Worm (Caenorhabditis elegans) whole organism, L1 larva: ENCODE measurements around the gene cdc-48.1.

Experiments used
- C04F5.9 ChIP-seq: sonication (generic microtip); optimal IDR thresholded peaks from 2 replicates; lab custom pipeline; 2016; ENCODE audit warnings: missing genetic modification characterization, missing compliant biosample characterization
- C16A3.4 ChIP-seq: fragments of 150-350 bp; optimal IDR thresholded peaks from 2 replicates; lab custom pipeline; 2014; ENCODE audit warnings: missing biosample characterization, missing genetic modification characterization
- C34B4.2 ChIP-seq: sonication (generic microtip); optimal IDR thresholded peaks from 2 replicates; lab custom pipeline; 2017; ENCODE audit warnings: mild to moderate bottlenecking, missing genetic modification characterization, missing compliant biosample characterization
- alr-1 ChIP-seq: fragments of 200-800 bp; sonication (Bioruptor generic); optimal IDR thresholded peaks from 2 replicates; lab custom pipeline; 2018; ENCODE audit warnings: borderline replicate concordance, mild to moderate bottlenecking, missing genetic modification characterization, missing compliant biosample characterization
- aly-2 ChIP-seq: fragments of 150-350 bp; optimal IDR thresholded peaks from 2 replicates; lab custom pipeline; 2014; ENCODE audit warnings: missing biosample characterization, missing genetic modification characterization
- ama-1 ChIP-seq: fragments of 150-350 bp; optimal IDR thresholded peaks from 2 replicates; lab custom pipeline; 2014
- ceh-63 ChIP-seq: fragments of 200-800 bp; sonication (Bioruptor generic); optimal IDR thresholded peaks from 2 replicates; lab custom pipeline; 2018; ENCODE audit warnings: mild to moderate bottlenecking, missing genetic modification characterization, missing compliant biosample characterization
- ceh-82 ChIP-seq, 3 experiments: fragments of 150-350 bp in 1 of 3; sonication (generic microtip) in 2 of 3; optimal IDR thresholded peaks; 2 replicates each; lab custom pipeline; 2014 to 2017; ENCODE audit warnings: missing biosample characterization in 3 of 3, missing genetic modification characterization in 3 of 3
- ceh-90 ChIP-seq: sonication (generic microtip); optimal IDR thresholded peaks from 2 replicates; lab custom pipeline; 2016; ENCODE audit warnings: missing genetic modification characterization, missing compliant biosample characterization
- dsc-1 ChIP-seq: sonication (generic microtip); optimal IDR thresholded peaks from 2 replicates; lab custom pipeline; 2016; ENCODE audit warnings: mild to moderate bottlenecking, missing genetic modification characterization, missing compliant biosample characterization
- efl-1 ChIP-seq, 4 experiments: fragments of 150-350 bp; optimal IDR thresholded peaks in 3 of 4; peaks in 1 of 4; 1 replicate in 1 of 4; 2 replicates in 3 of 4; lab custom pipeline; 2014; ENCODE audit warnings: missing biosample characterization in 2 of 4, missing genetic modification characterization in 2 of 4, missing genetic modification reagents in 2 of 4
- egl-13 ChIP-seq: sonication (generic microtip); optimal IDR thresholded peaks from 2 replicates; lab custom pipeline; 2016; ENCODE audit warnings: missing genotype, missing genetic modification reagents, missing genetic modification characterization, missing compliant biosample characterization
- egl-27 ChIP-seq, 2 experiments: fragments of 150-350 bp in 1 of 2; sonication (generic microtip); optimal IDR thresholded peaks; 3 replicates each; lab custom pipeline; 2017 to 2018; ENCODE audit warnings: missing biosample characterization in 2 of 2, missing genetic modification characterization in 2 of 2, missing genetic modification reagents in 2 of 2
- elt-2 ChIP-seq: sonication (generic microtip); optimal IDR thresholded peaks from 2 replicates; lab custom pipeline; 2016; ENCODE audit warnings: missing genetic modification characterization, mild to moderate bottlenecking, inconsistent platforms, missing compliant biosample characterization, missing genetic modification reagents
- elt-3 ChIP-seq, 6 experiments: fragments of 150-350 bp in 1 of 6; sonication (generic microtip); optimal IDR thresholded peaks; 2 replicates each; lab custom pipeline; 2017 to 2018; ENCODE audit warnings: missing biosample characterization in 6 of 6, missing genetic modification characterization in 6 of 6, inconsistent platforms in 1 of 6
- fkh-10 ChIP-seq: sonication (generic microtip); optimal IDR thresholded peaks from 2 replicates; lab custom pipeline; 2017; ENCODE audit warnings: missing biosample characterization, missing genetic modification reagents, missing genetic modification characterization
- fkh-8 ChIP-seq: sonication (generic microtip); optimal IDR thresholded peaks from 2 replicates; lab custom pipeline; 2016; ENCODE audit warnings: mild to moderate bottlenecking, missing genetic modification characterization, missing compliant biosample characterization
- grh-1 ChIP-seq: fragments of 200-800 bp; sonication (Bioruptor generic); IDR thresholded peaks from 2 replicates; pipeline ENCODE4 v1.3.6; 2022; ENCODE audit warnings: missing genetic modification reagents, missing genetic modification characterization, missing compliant biosample characterization
- hlh-4 ChIP-seq: sonication (generic microtip); optimal IDR thresholded peaks from 2 replicates; lab custom pipeline; 2016; ENCODE audit warnings: mild to moderate bottlenecking, missing genetic modification characterization, missing compliant biosample characterization
- lin-13 ChIP-seq: fragments of 150-350 bp; optimal IDR thresholded peaks from 2 replicates; lab custom pipeline; 2014; ENCODE audit warnings: missing biosample characterization, missing genetic modification reagents, missing genetic modification characterization
- lin-14 ChIP-seq: fragments of 200-800 bp; sonication (Bioruptor generic); optimal IDR thresholded peaks from 2 replicates; lab custom pipeline; 2018; ENCODE audit warnings: mild to moderate bottlenecking, missing genetic modification characterization, moderate library complexity, missing compliant biosample characterization
- lin-15B ChIP-seq: fragments of 150-350 bp; sonication (generic microtip); optimal IDR thresholded peaks from 3 replicates; lab custom pipeline; 2014; ENCODE audit warnings: missing biosample characterization, missing genetic modification characterization
- lin-39 ChIP-seq: fragments of 150-350 bp; optimal IDR thresholded peaks from 2 replicates; lab custom pipeline; 2014; ENCODE audit warnings: missing biosample characterization, missing genetic modification reagents, missing genetic modification characterization
- lir-3 ChIP-seq: sonication (generic microtip); optimal IDR thresholded peaks from 2 replicates; lab custom pipeline; 2016; ENCODE audit warnings: mild to moderate bottlenecking, missing genetic modification characterization, moderate library complexity, missing compliant biosample characterization; ENCODE audit not compliant: poor library complexity
- lsy-2 ChIP-seq, 2 experiments: fragments of 150-350 bp; optimal IDR thresholded peaks; 2 replicates each; lab custom pipeline; 2014; ENCODE audit warnings: missing biosample characterization in 2 of 2, missing genetic modification characterization in 2 of 2
- mdl-1 ChIP-seq, 2 experiments: fragments of 150-350 bp; optimal IDR thresholded peaks; 2 replicates each; lab custom pipeline; 2014 to 2017; ENCODE audit warnings: missing biosample characterization in 2 of 2, missing genetic modification characterization in 2 of 2, inconsistent platforms in 1 of 2
- nhr-11 ChIP-seq: fragments of 150-350 bp; optimal IDR thresholded peaks from 2 replicates; lab custom pipeline; 2014; ENCODE audit warnings: missing biosample characterization, missing genetic modification characterization
- nhr-12 ChIP-seq: sonication (generic microtip); optimal IDR thresholded peaks from 2 replicates; lab custom pipeline; 2017; ENCODE audit warnings: missing biosample characterization, missing genetic modification characterization
- nhr-19 ChIP-seq: fragments of 200-800 bp; sonication (Bioruptor generic); conservative IDR thresholded peaks from 2 replicates; pipeline ENCODE4 v1.3.6; 2022; ENCODE audit warnings: missing genetic modification characterization, missing compliant biosample characterization
- nhr-20 ChIP-seq: sonication (generic microtip); optimal IDR thresholded peaks from 2 replicates; lab custom pipeline; 2016; ENCODE audit warnings: mild to moderate bottlenecking, missing genetic modification characterization, missing compliant biosample characterization
- nhr-237 ChIP-seq: fragments of 150-350 bp; optimal IDR thresholded peaks from 2 replicates; lab custom pipeline; 2014; ENCODE audit warnings: missing biosample characterization, missing genetic modification characterization
- nhr-28 ChIP-seq: fragments of 150-350 bp; optimal IDR thresholded peaks from 2 replicates; lab custom pipeline; 2014; ENCODE audit warnings: missing biosample characterization, missing genetic modification characterization
- nhr-47 ChIP-seq: sonication (generic microtip); optimal IDR thresholded peaks from 2 replicates; lab custom pipeline; 2016; ENCODE audit warnings: mild to moderate bottlenecking, missing genetic modification characterization, moderate library complexity, missing compliant biosample characterization
- nhr-71 ChIP-seq: sonication (generic microtip); optimal IDR thresholded peaks from 2 replicates; lab custom pipeline; 2016; ENCODE audit warnings: mild to moderate bottlenecking, missing genetic modification characterization, moderate library complexity, missing compliant biosample characterization
- nhr-76 ChIP-seq: sonication (generic microtip); optimal IDR thresholded peaks from 2 replicates; lab custom pipeline; 2017; ENCODE audit warnings: missing biosample characterization, missing genetic modification characterization
- nhr-84 ChIP-seq: sonication (generic microtip); optimal IDR thresholded peaks from 2 replicates; lab custom pipeline; 2017; ENCODE audit warnings: missing biosample characterization, missing genetic modification characterization
- nhr-85 ChIP-seq: sonication (generic microtip); peaks from one replicate; lab custom pipeline; 2016; ENCODE audit warnings: missing genetic modification characterization, inconsistent platforms, missing compliant biosample characterization
- pag-3 ChIP-seq: sonication (generic microtip); optimal IDR thresholded peaks from 2 replicates; lab custom pipeline; 2017; ENCODE audit warnings: missing genetic modification characterization, mild to moderate bottlenecking, missing compliant biosample characterization, antibody characterized with exemption, borderline replicate concordance; ENCODE audit not compliant: insufficient read depth
- skn-1 ChIP-seq: fragments of 150-350 bp; optimal IDR thresholded peaks from 2 replicates; lab custom pipeline; 2014; ENCODE audit warnings: missing biosample characterization, missing genetic modification characterization
- snpc-4 ChIP-seq: fragments of 150-350 bp; optimal IDR thresholded peaks from 2 replicates; lab custom pipeline; 2014; ENCODE audit warnings: missing biosample characterization, missing genetic modification characterization
- snu-23 ChIP-seq: sonication (generic microtip); optimal IDR thresholded peaks from 2 replicates; lab custom pipeline; 2016; ENCODE audit warnings: missing genetic modification characterization, missing compliant biosample characterization
- sptf-1 ChIP-seq: fragments of 150-350 bp; optimal IDR thresholded peaks from 2 replicates; lab custom pipeline; 2014; ENCODE audit warnings: missing biosample characterization, missing genetic modification characterization
- tbx-2 ChIP-seq: sonication (generic microtip); optimal IDR thresholded peaks from 2 replicates; lab custom pipeline; 2016; ENCODE audit warnings: missing genetic modification characterization, missing compliant biosample characterization
- tlp-1 ChIP-seq: fragments of 150-350 bp; optimal IDR thresholded peaks from 2 replicates; lab custom pipeline; 2014; ENCODE audit warnings: missing biosample characterization, missing genetic modification characterization
- unc-130 ChIP-seq: fragments of 150-350 bp; optimal IDR thresholded peaks from 2 replicates; lab custom pipeline; 2017; ENCODE audit warnings: missing biosample characterization, missing genetic modification characterization, inconsistent platforms
- unc-30 ChIP-seq: sonication (generic microtip); optimal IDR thresholded peaks from 2 replicates; lab custom pipeline; 2017; ENCODE audit warnings: missing biosample characterization, missing genetic modification characterization
- unc-62 ChIP-seq: fragments of 150-350 bp; optimal IDR thresholded peaks from 2 replicates; lab custom pipeline; 2014; ENCODE audit warnings: missing biosample characterization, missing genetic modification reagents, missing genetic modification characterization
- vab-15 ChIP-seq: sonication (generic microtip); optimal IDR thresholded peaks from 2 replicates; lab custom pipeline; 2017; ENCODE audit warnings: missing genotype, mild to moderate bottlenecking, missing genetic modification characterization, missing compliant biosample characterization
- zag-1 ChIP-seq: fragments of 150-350 bp; optimal IDR thresholded peaks from 2 replicates; lab custom pipeline; 2014; ENCODE audit warnings: missing biosample characterization, missing genetic modification characterization
- ztf-11 ChIP-seq, 2 experiments: sonication (generic microtip); optimal IDR thresholded peaks; 2 replicates each; lab custom pipeline; 2016 to 2017; ENCODE audit warnings: missing genetic modification characterization in 2 of 2, missing biosample characterization in 1 of 2, missing compliant biosample characterization in 1 of 2
- ztf-4 ChIP-seq: fragments of 150-350 bp; optimal IDR thresholded peaks from 2 replicates; lab custom pipeline; 2014; ENCODE audit warnings: missing biosample characterization, missing genetic modification characterization

The cdc-48.1 gene

ce11 chrII:10550872-10551647 lies 12.1 kb downstream of the cdc-48.1 start:
- TF ChIP-seq dsc-1 (peak; percentile 32), nhr-237 (no peak), ztf-4 (tag; lab: Kevin White, UChicago) (peak; percentile 23), nhr-20 (tag; lab: Kevin White, UChicago) (peak; percentile 39), nhr-28 (no peak), lsy-2 (tag; optimal IDR thresholded peaks at IDR 0.05; lab: Kevin White, UChicago) (peak; percentile 14 to 26), ceh-82 (tag; optimal IDR thresholded peaks at IDR 0.05; lab: Kevin White, UChicago) (no peak), nhr-11 (tag; lab: Kevin White, UChicago) (no peak), lin-13 (GFP tag; lab: Kevin White, UChicago) (no peak), mdl-1 (tag; optimal IDR thresholded peaks at IDR 0.05; lab: Kevin White, UChicago) (peak in 1 of 2 experiments; percentile 35), nhr-76 (no peak), nhr-12 (no peak), ama-1 (peak; percentile 25), snu-23 (GFP tag; lab: Kevin White, UChicago) (peak; percentile 12), lin-39 (tag; lab: Kevin White, UChicago) (peak; percentile 12), fkh-10 (GFP tag; lab: Kevin White, UChicago) (no peak), ztf-11 (tag; optimal IDR thresholded peaks at IDR 0.05; lab: Kevin White, UChicago) (no peak), ceh-90 (tag; lab: Kevin White, UChicago) (no peak), grh-1 (GFP tag; lab: Robert Waterston, UW) (peak; percentile 57; the same call in 1 of the 2 replicates), fkh-8 (tag; lab: Kevin White, UChicago) (peak; percentile 69), unc-30 (tag; lab: Kevin White, UChicago) (no peak), alr-1 (tag; lab: Kevin White, UChicago) (no peak), sptf-1 (tag; lab: Kevin White, UChicago) (no peak), egl-13 (tag; lab: Kevin White, UChicago) (no peak), C34B4.2 (tag; lab: Kevin White, UChicago) (no peak), nhr-71 (tag; lab: Kevin White, UChicago) (peak; percentile 58), tbx-2 (tag; lab: Kevin White, UChicago) (no peak), skn-1 (tag; lab: Kevin White, UChicago) (peak; percentile 5), nhr-85 (tag; lab: Kevin White, UChicago) (peak; percentile 20), ceh-63 (GFP tag; lab: Kevin White, UChicago) (no peak), nhr-19 (0 out of 2 replicates have a peak, but pooled peaks have one; percentile 19), nhr-47 (tag; lab: Kevin White, UChicago) (peak; percentile 38), pag-3 (tag; lab: Kevin White, UChicago) (no peak), C16A3.4 (no peak), elt-3 (tag; optimal IDR thresholded peaks at IDR 0.05; lab: Kevin White, UChicago) (peak in 1 of 6 experiments; percentile 74), elt-2 (peak; percentile 9), lin-15B (tag; lab: Kevin White, UChicago) (no peak), nhr-84 (no peak), hlh-4 (no peak), tlp-1 (tag; lab: Kevin White, UChicago) (no peak), zag-1 (no peak), aly-2 (no peak), unc-62 (GFP tag; lab: Kevin White, UChicago) (no peak), lir-3 (tag; lab: Kevin White, UChicago) (no peak), unc-130 (tag; lab: Kevin White, UChicago) (peak; percentile 12), egl-27 (tag; optimal IDR thresholded peaks at IDR 0.05; lab: Kevin White, UChicago) (no peak), efl-1 (optimal IDR thresholded peaks at IDR 0.05; lab: Kevin White, UChicago) (no peak), efl-1 (GFP tag; optimal IDR thresholded peaks at IDR 0.05 in 1 of 2; lab: Kevin White, UChicago) (peak in 1 of 2 experiments; percentile 16), vab-15 (tag; lab: Kevin White, UChicago) (no peak), C04F5.9 (no peak), snpc-4 (tag; lab: Kevin White, UChicago) (no peak), lin-14 (GFP tag; lab: Kevin White, UChicago) (peak; percentile 1)
